Worm (Caenorhabditis elegans) whole organism, late embryonic: ENCODE results near the gene acl-14.

Experiments
- C38D4.7 ChIP-seq: fragments of 200-800 bp; sonication (Bioruptor generic); optimal IDR thresholded peaks from 2 replicates; lab custom pipeline; 2018; ENCODE audit warnings: mild to moderate bottlenecking, missing genetic modification characterization, moderate library complexity, missing compliant biosample characterization
- F13H6.1 ChIP-seq: sonication (generic microtip); optimal IDR thresholded peaks from 2 replicates; lab custom pipeline; 2016; ENCODE audit warnings: missing genetic modification characterization, missing compliant biosample characterization
- K02D7.2 ChIP-seq: sonication (generic microtip); optimal IDR thresholded peaks from 2 replicates; lab custom pipeline; 2017; ENCODE audit warnings: mild to moderate bottlenecking, missing genetic modification characterization, missing compliant biosample characterization
- K09A11.1 ChIP-seq: sonication (generic microtip); optimal IDR thresholded peaks from 2 replicates; lab custom pipeline; 2017; ENCODE audit warnings: antibody characterized with exemption, mild to moderate bottlenecking, missing genetic modification characterization, missing compliant biosample characterization; ENCODE audit not compliant: insufficient read depth
- T23F11.4 ChIP-seq: fragments of 200-800 bp; sonication (Bioruptor generic); optimal IDR thresholded peaks from 2 replicates; lab custom pipeline; 2018; ENCODE audit warnings: mild to moderate bottlenecking, missing genetic modification characterization, missing compliant biosample characterization
- ceh-14 ChIP-seq: sonication (generic microtip); optimal IDR thresholded peaks from 2 replicates; lab custom pipeline; 2016; ENCODE audit warnings: missing genotype, missing genetic modification characterization, missing compliant biosample characterization
- ceh-24 ChIP-seq: sonication (generic microtip); optimal IDR thresholded peaks from 2 replicates; lab custom pipeline; 2016; ENCODE audit warnings: mild to moderate bottlenecking, missing genetic modification characterization, missing compliant biosample characterization
- ceh-31 ChIP-seq: sonication (generic microtip); optimal IDR thresholded peaks from 2 replicates; lab custom pipeline; 2016; ENCODE audit warnings: missing genetic modification characterization, missing compliant biosample characterization
- ceh-34 ChIP-seq: sonication (generic microtip); optimal IDR thresholded peaks from 2 replicates; lab custom pipeline; 2016; ENCODE audit warnings: mild to moderate bottlenecking, missing genetic modification characterization, missing compliant biosample characterization
- ceh-6 ChIP-seq: fragments of 200-800 bp; sonication (Bioruptor generic); optimal IDR thresholded peaks from 2 replicates; lab custom pipeline; 2018; ENCODE audit warnings: mild to moderate bottlenecking, missing genetic modification characterization, missing compliant biosample characterization
- ceh-9 ChIP-seq: sonication (generic microtip); optimal IDR thresholded peaks from 2 replicates; lab custom pipeline; 2016; ENCODE audit warnings: mild to moderate bottlenecking, missing genetic modification characterization, inconsistent platforms, missing compliant biosample characterization
- che-1 ChIP-seq: sonication (generic microtip); optimal IDR thresholded peaks from 2 replicates; lab custom pipeline; 2016; ENCODE audit warnings: mild to moderate bottlenecking, missing genetic modification characterization, missing compliant biosample characterization
- elt-2 ChIP-seq: sonication (generic microtip); optimal IDR thresholded peaks from 2 replicates; lab custom pipeline; 2016; ENCODE audit warnings: missing genetic modification reagents, missing genetic modification characterization, missing compliant biosample characterization
- elt-4 ChIP-seq: sonication (generic microtip); optimal IDR thresholded peaks from 2 replicates; lab custom pipeline; 2016; ENCODE audit warnings: missing genetic modification characterization, missing compliant biosample characterization
- eyg-1 ChIP-seq: sonication (generic microtip); optimal IDR thresholded peaks from 2 replicates; lab custom pipeline; 2016; ENCODE audit warnings: missing genotype, missing genetic modification characterization, missing compliant biosample characterization
- fkh-10 ChIP-seq: fragments of 150-350 bp; optimal IDR thresholded peaks from 2 replicates; lab custom pipeline; 2014; ENCODE audit warnings: missing biosample characterization, missing genetic modification reagents, missing genetic modification characterization
- fkh-6 ChIP-seq: sonication (generic microtip); optimal IDR thresholded peaks from 2 replicates; lab custom pipeline; 2016; ENCODE audit warnings: missing genetic modification characterization, missing compliant biosample characterization
- gmeb-2 ChIP-seq: sonication (generic microtip); optimal IDR thresholded peaks from 2 replicates; lab custom pipeline; 2016; ENCODE audit warnings: missing genetic modification characterization, inconsistent platforms, missing compliant biosample characterization
- hlh-13 ChIP-seq: fragments of 200-800 bp; sonication (Bioruptor generic); optimal IDR thresholded peaks from 2 replicates; lab custom pipeline; 2018; ENCODE audit warnings: mild to moderate bottlenecking, missing genetic modification characterization, missing compliant biosample characterization
- hlh-30 ChIP-seq: sonication (generic microtip); optimal IDR thresholded peaks from 2 replicates; lab custom pipeline; 2017; ENCODE audit warnings: antibody characterized with exemption, missing genetic modification characterization, missing compliant biosample characterization; ENCODE audit not compliant: insufficient read depth
- hlh-6 ChIP-seq: sonication (generic microtip); optimal IDR thresholded peaks from 2 replicates; lab custom pipeline; 2016; ENCODE audit warnings: missing genotype, missing genetic modification characterization, missing compliant biosample characterization
- lim-6 ChIP-seq: sonication (generic microtip); optimal IDR thresholded peaks from 2 replicates; lab custom pipeline; 2016; ENCODE audit warnings: missing genetic modification characterization, missing compliant biosample characterization
- mec-3 ChIP-seq: sonication (generic microtip); optimal IDR thresholded peaks from 2 replicates; lab custom pipeline; 2016; ENCODE audit warnings: borderline replicate concordance, missing genetic modification characterization, missing compliant biosample characterization
- nfya-1 ChIP-seq: sonication (generic microtip); optimal IDR thresholded peaks from 2 replicates; lab custom pipeline; 2017; ENCODE audit warnings: missing genetic modification characterization, mild to moderate bottlenecking, missing compliant biosample characterization, antibody characterized with exemption, moderate library complexity
- nhr-11 ChIP-seq: fragments of 150-350 bp; optimal IDR thresholded peaks from 2 replicates; lab custom pipeline; 2014; ENCODE audit warnings: missing biosample characterization, missing genetic modification characterization
- nhr-232 ChIP-seq: sonication (generic microtip); optimal IDR thresholded peaks from 2 replicates; lab custom pipeline; 2016; ENCODE audit warnings: missing genetic modification characterization, missing compliant biosample characterization
- odd-2 ChIP-seq: sonication (generic microtip); optimal IDR thresholded peaks from 2 replicates; lab custom pipeline; 2017; ENCODE audit warnings: antibody characterized with exemption, mild to moderate bottlenecking, missing genetic modification characterization, missing compliant biosample characterization
- pag-3 ChIP-seq: sonication (generic microtip); optimal IDR thresholded peaks from 2 replicates; lab custom pipeline; 2016; ENCODE audit warnings: missing compliant biosample characterization, missing genetic modification characterization, borderline replicate concordance
- pat-9 ChIP-seq: fragments of 200-800 bp; sonication (Bioruptor generic); optimal IDR thresholded peaks from 2 replicates; lab custom pipeline; 2018; ENCODE audit warnings: mild to moderate bottlenecking, missing genetic modification characterization, moderate library complexity, missing compliant biosample characterization
- pha-2 ChIP-seq: sonication (generic microtip); optimal IDR thresholded peaks from 2 replicates; lab custom pipeline; 2017; ENCODE audit warnings: mild to moderate bottlenecking, missing genetic modification characterization, missing compliant biosample characterization
- pha-4 ChIP-seq: fragments of 150-350 bp; optimal IDR thresholded peaks from 2 replicates; lab custom pipeline; 2018; ENCODE audit warnings: missing biosample characterization, missing genetic modification reagents, missing genetic modification characterization
- pros-1 ChIP-seq: fragments of 150-350 bp; optimal IDR thresholded peaks from 2 replicates; lab custom pipeline; 2014; ENCODE audit warnings: missing biosample characterization, missing genetic modification reagents, missing genetic modification characterization
- ref-2 ChIP-seq: sonication (generic microtip); optimal IDR thresholded peaks from 2 replicates; lab custom pipeline; 2016; ENCODE audit warnings: missing genetic modification characterization, missing compliant biosample characterization
- rnt-1 ChIP-seq: sonication (generic microtip); optimal IDR thresholded peaks from 2 replicates; lab custom pipeline; 2016; ENCODE audit warnings: missing genetic modification characterization, missing compliant biosample characterization
- sox-2 ChIP-seq: fragments of 200-800 bp; sonication (Bioruptor generic); IDR thresholded peaks from 2 replicates; pipeline ENCODE4 v1.3.6; 2022; ENCODE audit warnings: missing genetic modification reagents, missing genetic modification characterization, missing compliant biosample characterization
- sox-4 ChIP-seq: sonication (generic microtip); optimal IDR thresholded peaks from 2 replicates; lab custom pipeline; 2017; ENCODE audit warnings: mild to moderate bottlenecking, missing genetic modification characterization, inconsistent platforms, missing compliant biosample characterization
- tbx-2 ChIP-seq: sonication (generic microtip); optimal IDR thresholded peaks from 2 replicates; lab custom pipeline; 2016; ENCODE audit warnings: missing genetic modification characterization, missing compliant biosample characterization
- tbx-7 ChIP-seq: sonication (generic microtip); optimal IDR thresholded peaks from 2 replicates; lab custom pipeline; 2016; ENCODE audit warnings: missing genotype, missing genetic modification characterization, missing compliant biosample characterization
- ttx-3 ChIP-seq: sonication (generic microtip); optimal IDR thresholded peaks from 2 replicates; lab custom pipeline; 2016; ENCODE audit warnings: missing genetic modification reagents, missing genetic modification characterization, missing compliant biosample characterization
- unc-42 ChIP-seq: sonication (generic microtip); optimal IDR thresholded peaks from 2 replicates; lab custom pipeline; 2016; ENCODE audit warnings: missing genotype, missing genetic modification characterization, missing compliant biosample characterization
- unc-86 ChIP-seq: sonication (generic microtip); optimal IDR thresholded peaks from 2 replicates; lab custom pipeline; 2016; ENCODE audit warnings: missing genetic modification characterization, missing compliant biosample characterization

The acl-14 gene

ce11 chrV:9332611-9333315 is 668 bp downstream of the acl-14 start:
- TF ChIP-seq odd-2 (tag; lab: Kevin White, UChicago), result no peak
- TF ChIP-seq pat-9 (tag; lab: Kevin White, UChicago), result no peak
- TF ChIP-seq fkh-6 (tag; lab: Kevin White, UChicago), result no peak
- no peak for TF ChIP-seq hlh-6 (tag; lab: Kevin White, UChicago)
- no peak for TF ChIP-seq ceh-31
- no peak for TF ChIP-seq C38D4.7 (GFP tag; lab: Kevin White, UChicago)
- no peak for TF ChIP-seq T23F11.4
- TF ChIP-seq sox-4, result no peak
- no peak for TF ChIP-seq elt-4 (tag; lab: Kevin White, UChicago)
- TF ChIP-seq sox-2 (GFP tag; lab: Robert Waterston, UW), result no peak

- TF ChIP-seq F13H6.1, result no peak
- TF ChIP-seq K02D7.2, result no peak
- TF ChIP-seq ceh-6, result no peak
- TF ChIP-seq lim-6, result no peak
- no peak for TF ChIP-seq hlh-13 (GFP tag; lab: Kevin White, UChicago)
- no peak for TF ChIP-seq tbx-7 (tag; lab: Kevin White, UChicago)
- no peak for TF ChIP-seq nhr-11 (tag; lab: Kevin White, UChicago)
- no peak for TF ChIP-seq nhr-232
- TF ChIP-seq, all 69 proteins: peak for 0
Observed at ce11 chrV:9329245-9329979, 4.0 kb downstream of the acl-14 start.

DNA sequence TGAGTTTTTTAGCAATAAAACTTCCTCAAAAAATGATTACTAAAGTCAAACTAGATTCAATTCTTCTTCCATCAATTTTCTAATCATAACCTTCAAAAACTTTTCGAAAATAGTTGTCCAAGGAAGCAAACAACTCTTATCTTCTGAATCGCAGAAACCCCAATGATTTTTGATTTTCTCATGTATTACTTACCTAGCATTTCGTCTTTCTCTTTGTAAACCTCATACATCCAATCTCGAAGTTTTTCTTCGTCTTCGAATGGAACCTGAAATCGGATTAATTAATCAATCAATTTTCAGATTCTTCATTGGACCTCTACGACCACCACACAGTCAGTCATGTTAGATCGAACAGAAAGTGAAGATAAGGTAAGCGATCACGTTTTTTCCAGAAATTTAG is 4.8 kb downstream of the acl-14 start, which contains the start of gene K07B1.4:
TSS of gene K07B1.4 (plus strand) at position 301 of the 400 bp plus-strand sequence.
- TF ChIP-seq hlh-13 (GFP tag; lab: Kevin White, UChicago), result no peak
- TF ChIP-seq ceh-34 (tag; lab: Kevin White, UChicago), result no peak
- TF ChIP-seq pag-3, result no peak
- no peak for TF ChIP-seq ceh-14 (tag; lab: Kevin White, UChicago)
- no peak for TF ChIP-seq ceh-24 (tag; lab: Kevin White, UChicago)
- TF ChIP-seq pros-1 (tag; lab: Kevin White, UChicago), result no peak
- TF ChIP-seq rnt-1 (tag; lab: Kevin White, UChicago), result no peak
- TF ChIP-seq K02D7.2, result no peak
- no peak for TF ChIP-seq nfya-1 (tag; lab: Kevin White, UChicago)
- TF ChIP-seq T23F11.4, result no peak
- TF ChIP-seq unc-86, result no peak
- TF ChIP-seq C38D4.7 (GFP tag; lab: Kevin White, UChicago), result no peak
- no peak for TF ChIP-seq ref-2 (tag; lab: Kevin White, UChicago)
- no peak for TF ChIP-seq K09A11.1 (tag; lab: Kevin White, UChicago)
- no peak for TF ChIP-seq mec-3 (tag; lab: Kevin White, UChicago)
- no peak for TF ChIP-seq odd-2 (tag; lab: Kevin White, UChicago)
- TF ChIP-seq hlh-30, result no peak
- no peak for TF ChIP-seq pha-4 (tag; lab: Kevin White, UChicago)
- no peak for TF ChIP-seq unc-42 (tag; lab: Kevin White, UChicago)

- TF ChIP-seq T23F11.4, result no peak
- no peak for TF ChIP-seq fkh-10
- TF ChIP-seq F13H6.1, result no peak
- TF ChIP-seq ttx-3 (tag; lab: Kevin White, UChicago), result no peak
- TF ChIP-seq elt-2 (tag; lab: Kevin White, UChicago), result no peak
- no peak for TF ChIP-seq ceh-9
- no peak for TF ChIP-seq tbx-2
- no peak for TF ChIP-seq gmeb-2 (tag; lab: Kevin White, UChicago)
- TF ChIP-seq che-1 (tag; lab: Kevin White, UChicago), result no peak
- no peak for TF ChIP-seq ceh-31
- TF ChIP-seq rnt-1 (tag; lab: Kevin White, UChicago), result no peak
- TF ChIP-seq eyg-1 (tag; lab: Kevin White, UChicago), result no peak
- TF ChIP-seq lim-6, result no peak
- no peak for TF ChIP-seq odd-2 (tag; lab: Kevin White, UChicago)
- no peak for TF ChIP-seq pha-2 (tag; lab: Kevin White, UChicago)
Observed at ce11 chrV:9327691-9328090, 5.7 kb downstream of the acl-14 start.
